Worm (Caenorhabditis elegans) whole organism, young adult: ENCODE measurements around the gene Y7A5A.13.
A peak's percentile ranks its signal among the peaks of the same experiment; 100 is the strongest.

Source experiments
- B0019.2 ChIP-seq: fragments of 200-800 bp; sonication (Bioruptor generic); conservative IDR thresholded peaks from 2 replicates; pipeline ENCODE4 v1.3.6; 2022; ENCODE audit warnings: missing genetic modification reagents, missing genetic modification characterization, missing compliant biosample characterization
- B0261.1 ChIP-seq: sonication (generic microtip); optimal IDR thresholded peaks from 2 replicates; lab custom pipeline; 2016; ENCODE audit warnings: mild to moderate bottlenecking, missing genetic modification characterization, moderate library complexity, missing compliant biosample characterization
- F10E7.11 ChIP-seq: sonication (generic microtip); optimal IDR thresholded peaks from 2 replicates; lab custom pipeline; 2017; ENCODE audit warnings: mild to moderate bottlenecking, missing genetic modification characterization, moderate library complexity, missing compliant biosample characterization
- F22D6.2 ChIP-seq: sonication (generic microtip); optimal IDR thresholded peaks from 2 replicates; lab custom pipeline; 2016; ENCODE audit warnings: mild to moderate bottlenecking, missing genetic modification characterization, missing compliant biosample characterization
- K12H6.12 ChIP-seq: fragments of 200-800 bp; sonication (Bioruptor generic); optimal IDR thresholded peaks from 2 replicates; lab custom pipeline; 2018; ENCODE audit warnings: mild to moderate bottlenecking, missing genetic modification characterization, missing compliant biosample characterization
- Y53F4B.3 ChIP-seq: fragments of 200-800 bp; sonication (Bioruptor generic); IDR thresholded peaks from 2 replicates; pipeline ENCODE4 v1.3.6; 2022; ENCODE audit warnings: missing genetic modification reagents, missing genetic modification characterization, missing compliant biosample characterization
- Y53G8AR.9 ChIP-seq: fragments of 200-800 bp; sonication (Bioruptor generic); conservative IDR thresholded peaks from 2 replicates; pipeline ENCODE4 v1.3.6; 2022; ENCODE audit warnings: missing genetic modification reagents, missing genetic modification characterization, missing compliant biosample characterization
- ama-1 ChIP-seq, 3 experiments: fragments of 150-350 bp in 1 of 3; sonication (generic microtip) in 2 of 3; optimal IDR thresholded peaks; 2 replicates each; lab custom pipeline; 2014 to 2018; ENCODE audit warnings: missing biosample characterization in 2 of 3, missing genetic modification characterization in 2 of 3, missing genetic modification reagents in 2 of 3
- aptf-3 ChIP-seq: fragments of 200-800 bp; sonication (Bioruptor generic); IDR thresholded peaks from 2 replicates; pipeline ENCODE4 v1.3.6; 2022; ENCODE audit warnings: missing genetic modification characterization, missing compliant biosample characterization
- attf-3 ChIP-seq: fragments of 200-800 bp; sonication (Bioruptor generic); conservative IDR thresholded peaks from 2 replicates; pipeline ENCODE4 v1.3.6; 2022; ENCODE audit warnings: missing genetic modification reagents, missing genetic modification characterization, missing compliant biosample characterization
- bed-2 ChIP-seq: fragments of 200-800 bp; sonication (Bioruptor generic); IDR thresholded peaks from 2 replicates; pipeline ENCODE4 v1.3.6; 2022; ENCODE audit warnings: missing genetic modification reagents, missing genetic modification characterization, missing compliant biosample characterization
- cebp-2 ChIP-seq: fragments of 200-800 bp; sonication (Bioruptor generic); IDR thresholded peaks from 2 replicates; pipeline ENCODE4 v1.3.6; 2022; ENCODE audit warnings: missing genetic modification characterization, missing compliant biosample characterization
- ceh-58 ChIP-seq: fragments of 200-800 bp; sonication (Bioruptor generic); IDR thresholded peaks from 2 replicates; pipeline ENCODE4 v1.3.6; 2022; ENCODE audit warnings: missing genetic modification characterization, missing compliant biosample characterization
- ceh-79 ChIP-seq: sonication (generic microtip); optimal IDR thresholded peaks from 2 replicates; lab custom pipeline; 2017; ENCODE audit warnings: mild to moderate bottlenecking, missing genetic modification characterization, missing compliant biosample characterization
- ceh-91 ChIP-seq: fragments of 200-800 bp; sonication (Bioruptor generic); IDR thresholded peaks from 2 replicates; pipeline ENCODE4 v1.3.6; 2022; ENCODE audit warnings: missing genetic modification reagents, missing genetic modification characterization, missing compliant biosample characterization
- die-1 ChIP-seq: sonication (generic microtip); optimal IDR thresholded peaks from 2 replicates; lab custom pipeline; 2016; ENCODE audit warnings: missing genotype, mild to moderate bottlenecking, missing genetic modification characterization, missing compliant biosample characterization
- efl-1 ChIP-seq: fragments of 150-350 bp; optimal IDR thresholded peaks from 2 replicates; lab custom pipeline; 2014; ENCODE audit warnings: missing biosample characterization, missing genetic modification reagents, missing genetic modification characterization
- ets-4 ChIP-seq: fragments of 200-800 bp; sonication (Bioruptor generic); optimal IDR thresholded peaks from 2 replicates; lab custom pipeline; 2018; ENCODE audit warnings: mild to moderate bottlenecking, missing genetic modification characterization, missing compliant biosample characterization
- him-1 ChIP-seq: sonication (generic microtip); optimal IDR thresholded peaks from 2 replicates; lab custom pipeline; 2016; ENCODE audit warnings: missing genotype, missing genetic modification reagents, missing genetic modification characterization, missing compliant biosample characterization
- lin-35 ChIP-seq, 3 experiments: fragments of 150-350 bp in 2 of 3; sonication (generic microtip) in 1 of 3; optimal IDR thresholded peaks; 2 replicates each; lab custom pipeline; 2014 to 2018; ENCODE audit warnings: missing biosample characterization in 3 of 3, missing genetic modification characterization in 3 of 3, missing genetic modification reagents in 3 of 3
- lin-40 ChIP-seq: sonication (generic microtip); optimal IDR thresholded peaks from 2 replicates; lab custom pipeline; 2016; ENCODE audit warnings: missing genetic modification characterization, mild to moderate bottlenecking, missing compliant biosample characterization, missing genotype, missing genetic modification reagents
- lin-54 ChIP-seq: fragments of 200-800 bp; sonication (Bioruptor generic); optimal IDR thresholded peaks from 2 replicates; lab custom pipeline; 2018; ENCODE audit warnings: mild to moderate bottlenecking, missing genetic modification characterization, missing compliant biosample characterization
- lsl-1 ChIP-seq: fragments of 200-800 bp; sonication (Bioruptor generic); optimal IDR thresholded peaks from 2 replicates; lab custom pipeline; 2018; ENCODE audit warnings: mild to moderate bottlenecking, missing genetic modification characterization, moderate library complexity, missing compliant biosample characterization
- lsy-27 ChIP-seq: sonication (generic microtip); optimal IDR thresholded peaks from 2 replicates; lab custom pipeline; 2017; ENCODE audit warnings: missing genetic modification characterization, mild to moderate bottlenecking, missing compliant biosample characterization, antibody characterized with exemption, missing genotype, borderline replicate concordance; ENCODE audit not compliant: insufficient read depth
- mcd-1 ChIP-seq: fragments of 200-800 bp; sonication (Bioruptor generic); IDR thresholded peaks from 2 replicates; pipeline ENCODE4 v1.3.6; 2022; ENCODE audit warnings: missing genetic modification reagents, missing genetic modification characterization, missing compliant biosample characterization
- nhr-179 ChIP-seq: sonication (generic microtip); optimal IDR thresholded peaks from 2 replicates; lab custom pipeline; 2016; ENCODE audit warnings: mild to moderate bottlenecking, missing genetic modification characterization, missing compliant biosample characterization
- nhr-27 ChIP-seq: fragments of 200-800 bp; sonication (Bioruptor generic); optimal IDR thresholded peaks from 2 replicates; lab custom pipeline; 2018; ENCODE audit warnings: mild to moderate bottlenecking, missing genetic modification characterization, moderate library complexity, missing compliant biosample characterization
- repo-1 ChIP-seq: sonication (generic microtip); optimal IDR thresholded peaks from 2 replicates; lab custom pipeline; 2017; ENCODE audit warnings: mild to moderate bottlenecking, missing genetic modification characterization, missing compliant biosample characterization
- rpc-1 ChIP-seq, 2 experiments: fragments of 150-350 bp in 1 of 2; sonication (generic microtip) in 1 of 2; optimal IDR thresholded peaks; 2 replicates each; lab custom pipeline; 2014 to 2018; ENCODE audit warnings: missing biosample characterization in 1 of 2, missing genetic modification characterization in 1 of 2, missing genetic modification reagents in 1 of 2, missing genotype in 1 of 2
- snpc-1.1 ChIP-seq: sonication (generic microtip); optimal IDR thresholded peaks from 2 replicates; lab custom pipeline; 2017; ENCODE audit warnings: missing genetic modification characterization, mild to moderate bottlenecking, missing compliant biosample characterization, antibody characterized with exemption, moderate library complexity, missing genotype, missing genetic modification reagents; ENCODE audit not compliant: insufficient read depth
- somi-1 ChIP-seq: fragments of 200-800 bp; sonication (Bioruptor generic); optimal IDR thresholded peaks from 2 replicates; lab custom pipeline; 2018; ENCODE audit warnings: mild to moderate bottlenecking, missing genetic modification characterization, missing compliant biosample characterization
- tbp1 ChIP-seq: fragments of 200-800 bp; sonication (Bioruptor generic); optimal IDR thresholded peaks from 2 replicates; lab custom pipeline; 2018; ENCODE audit warnings: mild to moderate bottlenecking, missing genetic modification characterization, missing compliant biosample characterization
- xnd-1 ChIP-seq: sonication (generic microtip); optimal IDR thresholded peaks from 2 replicates; lab custom pipeline; 2016; ENCODE audit warnings: missing genotype, missing genetic modification reagents, missing genetic modification characterization, missing compliant biosample characterization
- zim-3 ChIP-seq: sonication (generic microtip); optimal IDR thresholded peaks from 2 replicates; lab custom pipeline; 2017; ENCODE audit warnings: mild to moderate bottlenecking, missing genetic modification characterization, moderate library complexity, missing compliant biosample characterization
- ztf-18 ChIP-seq: sonication (generic microtip); optimal IDR thresholded peaks from 2 replicates; lab custom pipeline; 2016; ENCODE audit warnings: missing genotype, mild to moderate bottlenecking, missing genetic modification characterization, missing compliant biosample characterization
- ztf-25 ChIP-seq: fragments of 200-800 bp; sonication (Bioruptor generic); IDR thresholded peaks from 2 replicates; pipeline ENCODE4 v1.3.6; 2022; ENCODE audit warnings: missing genetic modification reagents, missing genetic modification characterization, missing compliant biosample characterization

Gene Y7A5A.13

DNA sequence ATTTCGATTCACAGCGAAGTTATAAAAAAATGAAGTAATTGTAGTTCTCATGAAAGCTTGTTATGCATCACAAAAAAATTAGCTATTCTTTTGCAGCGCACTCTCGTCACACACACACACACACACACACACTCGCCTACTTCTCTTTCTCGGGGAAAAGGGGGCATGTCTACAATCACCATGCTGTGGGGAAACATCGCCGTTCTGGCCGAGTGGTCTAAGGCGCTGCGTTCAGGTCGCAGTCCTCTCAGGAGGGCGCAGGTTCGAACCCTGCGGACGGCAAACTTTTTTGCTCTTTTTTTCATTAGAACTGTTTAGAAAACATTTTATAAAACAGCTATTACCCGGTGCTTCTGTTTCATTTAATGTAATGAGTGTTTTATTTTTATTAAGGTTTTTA lies 31.8 kb upstream of the Y7A5A.13 start (continued):
- no peak for TF ChIP-seq aptf-3
- no peak for TF ChIP-seq lsy-27 (tag; lab: Kevin White, UChicago)
- TF ChIP-seq nhr-27 (tag; lab: Kevin White, UChicago), result no peak
- peak; percentile 96 for TF ChIP-seq tbp1 (GFP tag; lab: Kevin White, UChicago)
- peak; percentile 27; the same call in 1 of the 2 replicates for TF ChIP-seq Y53F4B.3 (GFP tag; lab: Robert Waterston, UW)
- no peak for TF ChIP-seq ama-1 (optimal IDR thresholded peaks at IDR 0.05; lab: Kevin White, UChicago)
- TF ChIP-seq ama-1 (GFP tag; optimal IDR thresholded peaks at IDR 0.05; lab: Kevin White, UChicago), result peak in 1 of 2 experiments; percentile 66
- TF ChIP-seq repo-1 (tag; lab: Kevin White, UChicago), result no peak
- TF ChIP-seq K12H6.12 (tag; lab: Kevin White, UChicago), result peak; percentile 60
- TF ChIP-seq somi-1 (GFP tag; lab: Kevin White, UChicago), result peak; percentile 44
- 0 out of 2 replicates have a peak, but pooled peaks have one; percentile 36 for TF ChIP-seq attf-3 (GFP tag; lab: Robert Waterston, UW)
- peak; percentile 7 for TF ChIP-seq lsl-1 (GFP tag; lab: Kevin White, UChicago)
- TF ChIP-seq zim-3, result peak; percentile 61
- TF ChIP-seq cebp-2, result peak; percentile 84; the same call in 1 of the 2 replicates
- peak; percentile 98 for TF ChIP-seq B0261.1
- TF ChIP-seq die-1 (tag; lab: Kevin White, UChicago), result peak; percentile 82
- no peak for TF ChIP-seq ceh-91 (GFP tag; lab: Robert Waterston, UW)
- TF ChIP-seq F22D6.2 (tag; lab: Kevin White, UChicago), result no peak
- TF ChIP-seq lin-35 (GFP tag; optimal IDR thresholded peaks at IDR 0.05; lab: Kevin White, UChicago), result no peak
- TF ChIP-seq snpc-1.1 (tag; lab: Kevin White, UChicago), result peak; percentile 72
- TF ChIP-seq ztf-25, result peak; percentile 83
- no peak for TF ChIP-seq xnd-1 (tag; lab: Kevin White, UChicago)
- no peak for TF ChIP-seq Y53G8AR.9
- TF ChIP-seq mcd-1, result peak; percentile 71
- no peak for TF ChIP-seq ets-4
- TF ChIP-seq him-1, result peak; percentile 82
- TF ChIP-seq ceh-79 (tag; lab: Kevin White, UChicago), result peak; percentile 45
- TF ChIP-seq F10E7.11, result peak; percentile 61
- peak; percentile 60 for TF ChIP-seq lin-54 (GFP tag; lab: Kevin White, UChicago)
- peak; percentile 89 for TF ChIP-seq rpc-1 (optimal IDR thresholded peaks at IDR 0.05; lab: Kevin White, UChicago)
- TF ChIP-seq rpc-1 (tag; optimal IDR thresholded peaks at IDR 0.05; lab: Kevin White, UChicago), result peak; percentile 89
- peak; percentile 58; the same call in 1 of the 2 replicates for TF ChIP-seq B0019.2
- peak; percentile 80 for TF ChIP-seq ztf-18 (tag; lab: Kevin White, UChicago)
- TF ChIP-seq nhr-179 (tag; lab: Kevin White, UChicago), result peak; percentile 22
- peak; percentile 56 for TF ChIP-seq lin-40
- TF ChIP-seq bed-2 (GFP tag; lab: Robert Waterston, UW), result peak; percentile 21; the same call in 1 of the 2 replicates
- TF ChIP-seq, all 124 proteins: peak for 84

DNA sequence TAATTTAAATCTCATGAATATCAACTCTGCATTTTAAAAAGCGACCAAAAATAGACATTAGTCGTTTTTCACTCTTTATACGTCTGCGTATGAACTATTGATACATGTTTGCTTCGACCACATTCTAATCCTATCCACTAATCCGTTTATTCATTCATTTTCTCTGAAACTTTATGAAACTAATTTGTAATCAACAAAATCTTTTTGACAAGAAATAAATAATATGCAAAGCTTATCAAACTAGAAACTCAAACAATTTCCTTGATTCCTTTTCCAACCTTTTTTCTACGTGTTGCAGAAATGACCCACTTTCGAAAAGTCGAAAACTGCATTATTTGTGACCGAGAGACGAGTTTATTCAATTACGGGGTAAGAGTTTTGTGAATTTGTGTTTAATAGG lies 31.3 kb upstream of the Y7A5A.13 start, which contains the start of gene nhr-255:
Gene nhr-255 (plus strand): TSS at position 301 of the 400 bp plus-strand sequence.
- no peak for TF ChIP-seq efl-1 (GFP tag; lab: Kevin White, UChicago)
- TF ChIP-seq, all 124 proteins: peak for 0

DNA sequence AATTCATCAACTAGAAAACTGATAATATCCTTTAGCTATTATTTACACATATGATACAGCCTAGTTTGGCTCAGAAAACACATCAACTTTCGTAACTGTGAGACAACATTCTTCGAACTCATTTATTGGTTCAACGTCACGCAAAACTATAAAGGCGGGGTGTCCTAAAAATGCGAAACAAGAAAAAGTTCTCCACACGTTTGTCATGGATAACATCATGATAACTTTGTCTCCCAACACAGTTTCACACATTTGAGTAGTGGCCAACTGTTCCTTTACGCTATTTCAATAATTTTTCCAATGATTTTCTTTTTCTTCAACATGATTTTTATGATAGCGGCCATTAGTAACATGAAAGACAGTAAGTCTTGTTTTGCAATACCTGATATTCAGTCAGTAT lies 27.0 kb upstream of the Y7A5A.13 start, which contains the start of gene srxa-9:
Gene srxa-9 (plus strand): TSS at position 301 of the 400 bp plus-strand sequence.
- TF ChIP-seq ceh-58 (GFP tag; lab: Robert Waterston, UW), result no peak
